Worm (Caenorhabditis elegans) whole organism, L2 larva: Measurements from ENCODE around the gene ani-3.
"Not testable (repeated sequence)": the region's sequence is repeated elsewhere in the genome, so short reads cannot be mapped to it uniquely, and the experiment has no call there.

Experiments used
- C34F6.9 ChIP-seq: fragments of 150-350 bp; optimal IDR thresholded peaks from 2 replicates; lab custom pipeline; 2014; ENCODE audit warnings: missing biosample characterization, missing genetic modification characterization
- F13H6.1 ChIP-seq: sonication (generic microtip); optimal IDR thresholded peaks from 2 replicates; lab custom pipeline; 2016; ENCODE audit warnings: missing genetic modification characterization, missing compliant biosample characterization
- R02D3.7 ChIP-seq: fragments of 150-350 bp; optimal IDR thresholded peaks from 2 replicates; lab custom pipeline; 2014; ENCODE audit warnings: missing biosample characterization, missing genetic modification characterization
- ZK546.5 ChIP-seq: sonication (generic microtip); optimal IDR thresholded peaks from 2 replicates; lab custom pipeline; 2017; ENCODE audit warnings: missing biosample characterization, missing genetic modification characterization
- alr-1 ChIP-seq: fragments of 150-350 bp; optimal IDR thresholded peaks from 2 replicates; lab custom pipeline; 2014; ENCODE audit warnings: missing biosample characterization, missing genetic modification characterization
- ceh-82 ChIP-seq: fragments of 150-350 bp; optimal IDR thresholded peaks from 2 replicates; lab custom pipeline; 2014; ENCODE audit warnings: missing biosample characterization, missing genetic modification characterization
- crh-2 ChIP-seq: sonication (generic microtip); optimal IDR thresholded peaks from 2 replicates; lab custom pipeline; 2017; ENCODE audit warnings: missing biosample characterization, missing genetic modification characterization
- dmd-4 ChIP-seq: sonication (generic microtip); optimal IDR thresholded peaks from 2 replicates; lab custom pipeline; 2017; ENCODE audit warnings: missing biosample characterization, missing genetic modification characterization
- egl-27 ChIP-seq: sonication (generic microtip); optimal IDR thresholded peaks from 3 replicates; lab custom pipeline; 2017; ENCODE audit warnings: missing biosample characterization, missing genetic modification reagents, missing genetic modification characterization
- elt-1 ChIP-seq: fragments of 150-350 bp; optimal IDR thresholded peaks from 2 replicates; lab custom pipeline; 2014; ENCODE audit warnings: missing biosample characterization, missing genetic modification characterization
- fos-1 ChIP-seq: fragments of 150-350 bp; optimal IDR thresholded peaks from 2 replicates; lab custom pipeline; 2014; ENCODE audit warnings: missing biosample characterization, missing genetic modification characterization
- gmeb-1 ChIP-seq: fragments of 150-350 bp; optimal IDR thresholded peaks from 2 replicates; lab custom pipeline; 2014; ENCODE audit warnings: missing biosample characterization, missing genetic modification characterization
- lin-39 ChIP-seq: fragments of 150-350 bp; optimal IDR thresholded peaks from 2 replicates; lab custom pipeline; 2014; ENCODE audit warnings: missing biosample characterization, missing genetic modification reagents, missing genetic modification characterization
- mbf-1 ChIP-seq: sonication (generic microtip); optimal IDR thresholded peaks from 2 replicates; lab custom pipeline; 2017; ENCODE audit warnings: missing biosample characterization, missing genetic modification characterization
- mdl-1 ChIP-seq, 2 experiments: fragments of 150-350 bp in 1 of 2; sonication (generic microtip) in 1 of 2; optimal IDR thresholded peaks; 2 replicates each; lab custom pipeline; 2017; ENCODE audit warnings: missing biosample characterization in 2 of 2, missing genetic modification characterization in 2 of 2
- nhr-10 ChIP-seq: sonication (generic microtip); optimal IDR thresholded peaks from 2 replicates; lab custom pipeline; 2017; ENCODE audit warnings: missing biosample characterization, missing genetic modification characterization
- nhr-11 ChIP-seq: fragments of 150-350 bp; optimal IDR thresholded peaks from 2 replicates; lab custom pipeline; 2014; ENCODE audit warnings: missing biosample characterization, missing genetic modification characterization
- nhr-129 ChIP-seq: fragments of 150-350 bp; optimal IDR thresholded peaks from 2 replicates; lab custom pipeline; 2014; ENCODE audit warnings: missing biosample characterization, missing genetic modification characterization
- nhr-23 ChIP-seq: fragments of 150-350 bp; optimal IDR thresholded peaks from 2 replicates; lab custom pipeline; 2014; ENCODE audit warnings: missing biosample characterization, missing genetic modification reagents, missing genetic modification characterization
- nhr-25 ChIP-seq: fragments of 150-350 bp; sonication (generic microtip); optimal IDR thresholded peaks from 3 replicates; lab custom pipeline; 2014; ENCODE audit warnings: missing biosample characterization, missing genetic modification characterization
- nhr-6 ChIP-seq: fragments of 150-350 bp; optimal IDR thresholded peaks from 2 replicates; lab custom pipeline; 2014; ENCODE audit warnings: missing biosample characterization, missing genetic modification characterization
- nhr-77 ChIP-seq: fragments of 150-350 bp; optimal IDR thresholded peaks from 2 replicates; lab custom pipeline; 2014; ENCODE audit warnings: missing biosample characterization, missing genetic modification characterization
- peb-1 ChIP-seq: fragments of 150-350 bp; optimal IDR thresholded peaks from 2 replicates; lab custom pipeline; 2014; ENCODE audit warnings: missing biosample characterization, missing genetic modification characterization
- sem-4 ChIP-seq: fragments of 150-350 bp; optimal IDR thresholded peaks from 2 replicates; lab custom pipeline; 2014; ENCODE audit warnings: missing biosample characterization, missing genetic modification reagents, missing genetic modification characterization
- sma-3 ChIP-seq: sonication (generic microtip); optimal IDR thresholded peaks from 2 replicates; lab custom pipeline; 2016; ENCODE audit warnings: missing genetic modification reagents, missing genetic modification characterization, missing compliant biosample characterization
- sma-9 ChIP-seq, 2 experiments: fragments of 150-350 bp in 1 of 2; sonication (generic microtip) in 1 of 2; optimal IDR thresholded peaks; 2 replicates each; lab custom pipeline; 2014 to 2016; ENCODE audit warnings: missing genetic modification characterization in 2 of 2, mild to moderate bottlenecking in 1 of 2, missing biosample characterization in 1 of 2, missing compliant biosample characterization in 1 of 2, missing genetic modification reagents in 1 of 2, moderate library complexity in 1 of 2
- snpc-4 ChIP-seq: fragments of 150-350 bp; optimal IDR thresholded peaks from 2 replicates; lab custom pipeline; 2014; ENCODE audit warnings: missing biosample characterization, missing genetic modification characterization
- unc-39 ChIP-seq: fragments of 150-350 bp; optimal IDR thresholded peaks from 2 replicates; lab custom pipeline; 2014; ENCODE audit warnings: missing biosample characterization, missing genetic modification characterization
- unc-62 ChIP-seq: fragments of 150-350 bp; optimal IDR thresholded peaks from 2 replicates; lab custom pipeline; 2014; ENCODE audit warnings: missing biosample characterization, missing genetic modification reagents, missing genetic modification characterization
- zag-1 ChIP-seq: fragments of 150-350 bp; optimal IDR thresholded peaks from 2 replicates; lab custom pipeline; 2014; ENCODE audit warnings: missing biosample characterization, missing genetic modification characterization
- ztf-1 ChIP-seq: fragments of 200-800 bp; sonication (Bioruptor generic); conservative IDR thresholded peaks from 2 replicates; pipeline ENCODE4 v1.3.6; 2022; ENCODE audit warnings: missing genetic modification characterization, missing compliant biosample characterization
- ztf-11 ChIP-seq: sonication (generic microtip); optimal IDR thresholded peaks from 2 replicates; lab custom pipeline; 2017; ENCODE audit warnings: missing biosample characterization, missing genetic modification characterization
- ztf-4 ChIP-seq: fragments of 150-350 bp; optimal IDR thresholded peaks from 2 replicates; lab custom pipeline; 2014; ENCODE audit warnings: missing biosample characterization, missing genetic modification characterization

The ani-3 gene

ce11 chrV:19691271-19691886, 6.2 kb upstream of the ani-3 start:
- TF ChIP-seq elt-1 (tag; lab: Kevin White, UChicago), result no peak

- no peak for TF ChIP-seq unc-39 (tag; lab: Kevin White, UChicago)
- no peak for TF ChIP-seq peb-1 (tag; lab: Kevin White, UChicago)
- no peak for TF ChIP-seq R02D3.7
- no peak for TF ChIP-seq ztf-11 (tag; lab: Kevin White, UChicago)
- no peak for TF ChIP-seq dmd-4 (tag; lab: Kevin White, UChicago)
- TF ChIP-seq, all 48 proteins: peak for 0
Measured at ce11 chrV:19691954-19692353, 5.6 kb upstream of the ani-3 start.

- no peak for TF ChIP-seq ztf-11 (tag; lab: Kevin White, UChicago)
- TF ChIP-seq sma-3 (GFP tag; lab: Kevin White, UChicago), result no peak
- no peak for TF ChIP-seq nhr-10 (tag; lab: Kevin White, UChicago)
- no peak for TF ChIP-seq sem-4
- TF ChIP-seq lin-39, result no peak
- TF ChIP-seq fos-1 (tag; lab: Kevin White, UChicago), result no peak
- TF ChIP-seq dmd-4 (tag; lab: Kevin White, UChicago), result no peak
- no peak for TF ChIP-seq gmeb-1 (tag; lab: Kevin White, UChicago)
- no peak for TF ChIP-seq egl-27 (tag; lab: Kevin White, UChicago)
- TF ChIP-seq unc-62 (GFP tag; lab: Kevin White, UChicago), result no peak
- no peak for TF ChIP-seq nhr-129 (tag; lab: Kevin White, UChicago)
- no peak for TF ChIP-seq ZK546.5
- no peak for TF ChIP-seq zag-1 (tag; lab: Kevin White, UChicago)
Measured at ce11 chrV:19708849-19709248, 11.3 kb downstream of the ani-3 start, which contains the start of gene srv-3. TSS of gene srv-3 (minus strand) at chrV:19708949.

- not testable (repeated sequence) for TF ChIP-seq unc-39, dmd-4, alr-1 (tag; lab: Kevin White, UChicago)
Measured at ce11 chrV:19710514-19710913, 13.0 kb downstream of the ani-3 start, which contains the start of gene Y43F8C.15. TSS of gene Y43F8C.15 (minus strand) at chrV:19710614.

ce11 chrV:19711646-19712045, 14.1 kb downstream of the ani-3 start, which contains the start of gene Y43F8C.23:
TSS of gene Y43F8C.23 (minus strand) at chrV:19711746.
- TF ChIP-seq egl-27, C34F6.9, nhr-25 (tag; lab: Kevin White, UChicago): not testable (repeated sequence)

ce11 chrV:19715419-19715818, 17.9 kb downstream of the ani-3 start, which contains the start of gene Y43F8C.16:
TSS of gene Y43F8C.16 (minus strand) at chrV:19715519.
- TF ChIP-seq nhr-10 (tag; lab: Kevin White, UChicago), result no peak
- no peak for TF ChIP-seq egl-27 (tag; lab: Kevin White, UChicago)
- TF ChIP-seq snpc-4 (tag; lab: Kevin White, UChicago), result no peak
- no peak for TF ChIP-seq nhr-23 (tag; lab: Kevin White, UChicago)
- TF ChIP-seq nhr-11 (tag; lab: Kevin White, UChicago), result no peak
- no peak for TF ChIP-seq mdl-1 (tag; optimal IDR thresholded peaks at IDR 0.05; lab: Kevin White, UChicago)
- TF ChIP-seq ztf-1 (GFP tag; lab: Robert Waterston, UW), result no peak
- TF ChIP-seq ceh-82 (tag; lab: Kevin White, UChicago), result no peak
- no peak for TF ChIP-seq zag-1 (tag; lab: Kevin White, UChicago)
- no peak for TF ChIP-seq mbf-1
- TF ChIP-seq peb-1 (tag; lab: Kevin White, UChicago), result no peak
- TF ChIP-seq nhr-6, result no peak
- TF ChIP-seq nhr-77 (tag; lab: Kevin White, UChicago), result no peak
- TF ChIP-seq, all 48 proteins: peak for 0

- no peak for TF ChIP-seq lin-39
- TF ChIP-seq nhr-23 (tag; lab: Kevin White, UChicago), result no peak
- no peak for TF ChIP-seq crh-2 (tag; lab: Kevin White, UChicago)
- no peak for TF ChIP-seq ztf-4
- no peak for TF ChIP-seq zag-1 (tag; lab: Kevin White, UChicago)
- no peak for TF ChIP-seq dmd-4 (tag; lab: Kevin White, UChicago)
- no peak for TF ChIP-seq nhr-129 (tag; lab: Kevin White, UChicago)
- no peak for TF ChIP-seq sem-4
- no peak for TF ChIP-seq mbf-1
- no peak for TF ChIP-seq nhr-11 (tag; lab: Kevin White, UChicago)
- no peak for TF ChIP-seq snpc-4 (tag; lab: Kevin White, UChicago)
- TF ChIP-seq sma-9 (GFP tag; optimal IDR thresholded peaks at IDR 0.05; lab: Kevin White, UChicago), result no peak
- no peak for TF ChIP-seq sma-9 (tag; optimal IDR thresholded peaks at IDR 0.05; lab: Kevin White, UChicago)
- no peak for TF ChIP-seq F13H6.1 (tag; lab: Kevin White, UChicago)
- TF ChIP-seq nhr-77 (tag; lab: Kevin White, UChicago), result no peak
- TF ChIP-seq fos-1 (tag; lab: Kevin White, UChicago), result no peak
- no peak for TF ChIP-seq mdl-1 (tag; optimal IDR thresholded peaks at IDR 0.05; lab: Kevin White, UChicago)
Measured at ce11 chrV:19715847-19716246, 18.3 kb downstream of the ani-3 start, which contains the start of gene Y43F8C.17. TSS of gene Y43F8C.17 (plus strand) at chrV:19716147.
